Worm (Caenorhabditis elegans): ENCODE measurements around the gene cfap-20.

DNA sequence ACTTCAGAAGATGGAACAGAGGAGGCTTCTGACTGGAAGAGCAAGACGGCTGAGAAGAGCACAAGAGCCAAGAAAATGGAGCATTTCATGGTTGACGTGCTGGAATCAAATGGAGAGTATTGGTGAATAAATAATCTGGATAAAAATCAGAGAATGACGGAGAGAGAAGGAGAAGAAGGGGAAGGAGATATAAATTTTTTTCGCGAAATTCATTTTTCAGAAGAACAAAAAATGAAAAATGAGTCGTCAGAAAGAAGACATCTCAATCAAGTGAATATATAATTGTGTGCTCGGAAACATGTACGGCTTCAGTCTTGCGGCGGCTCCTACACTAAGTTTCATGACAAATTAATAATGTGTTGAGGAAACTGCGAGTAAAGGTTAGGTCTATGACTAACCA, 12.4 kb upstream of the cfap-20 start, which contains the start of gene C54C6.5:
- TF ChIP-seq unc-55 (GFP tag; optimal IDR thresholded peaks at IDR 0.05) (no peak), peb-1 (tag; optimal IDR thresholded peaks at IDR 0.05) (no peak), ama-1 (optimal IDR thresholded peaks at IDR 0.05) (no peak), egl-27 (tag; optimal IDR thresholded peaks at IDR 0.05) (no peak), nhr-23 (tag; optimal IDR thresholded peaks at IDR 0.05) (no peak), blmp-1 (tag; optimal IDR thresholded peaks at IDR 0.05; ENCODE audit: insufficient read depth) (no peak), fos-1 (tag; optimal IDR thresholded peaks at IDR 0.05) (no peak), elt-1 (tag; optimal IDR thresholded peaks at IDR 0.05) (no peak), nhr-6 (tag; optimal IDR thresholded peaks at IDR 0.05) (no peak), mdl-1 (tag; optimal IDR thresholded peaks at IDR 0.05) (no peak), lin-11 (tag; optimal IDR thresholded peaks at IDR 0.05) (no peak), lin-13 (GFP tag; optimal IDR thresholded peaks at IDR 0.05) (no peak), unc-62 (GFP tag; optimal IDR thresholded peaks at IDR 0.05) (no peak), unc-39 (tag; optimal IDR thresholded peaks at IDR 0.05) (no peak)

Data from whole organism, L2 larva.